Fruit fly (Drosophila melanogaster) whole organism: ENCODE results near the gene udt.

Source experiments
- CG8478 ChIP-seq: fragments of >200 bp; optimal IDR thresholded peaks from 2 replicates; lab custom pipeline; 2018; ENCODE audit warnings: inconsistent platforms
- Dll ChIP-seq: fragments of >200 bp; optimal IDR thresholded peaks from 2 replicates; lab custom pipeline; 2017
- EcR ChIP-seq, 2 experiments: fragments of >200 bp; optimal IDR thresholded peaks; 2 replicates each; lab custom pipeline; 2017; ENCODE audit warnings: missing biosample characterization in 2 of 2, missing genetic modification characterization in 2 of 2, missing genetic modification reagents in 2 of 2
- pan ChIP-seq: fragments of >200 bp; optimal IDR thresholded peaks from 2 replicates; lab custom pipeline; 2017
- psq ChIP-seq: fragments of >200 bp; optimal IDR thresholded peaks from 2 replicates; lab custom pipeline; 2017
- usp ChIP-seq: fragments of >200 bp; optimal IDR thresholded peaks from 2 replicates; lab custom pipeline; 2017; ENCODE audit warnings: missing biosample characterization, missing genetic modification characterization, mixed read lengths

DNA sequence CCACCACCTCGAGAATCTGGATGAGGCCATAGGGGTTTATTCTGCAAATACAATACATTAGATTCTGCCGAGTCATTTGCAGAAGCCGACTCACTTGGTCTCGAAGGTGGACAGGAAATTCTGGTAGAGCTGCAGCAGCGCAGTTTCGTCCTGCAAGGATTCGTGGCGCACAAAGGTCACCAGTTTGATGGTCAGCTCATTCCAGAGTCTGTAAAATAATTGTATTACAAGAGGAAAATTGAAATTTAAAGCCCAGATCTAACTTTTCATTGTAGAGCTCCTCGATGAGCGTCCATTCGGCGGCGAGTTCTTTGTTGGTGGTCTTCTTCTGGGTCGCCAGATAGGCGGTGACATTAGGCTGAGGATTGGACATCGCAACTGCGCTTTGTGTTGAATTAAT, 30.5 kb downstream of the udt start:
- no peak for TF ChIP-seq usp
- no peak for TF ChIP-seq pan (lab: Kevin White, UChicago)
- TF ChIP-seq CG8478 (lab: Kevin White, UChicago), result no peak
- no peak for TF ChIP-seq EcR (GFP tag; optimal IDR thresholded peaks at IDR 0.05; lab: Kevin White, UChicago)
- no peak for TF ChIP-seq psq (lab: Kevin White, UChicago)
- no peak for TF ChIP-seq Dll (lab: Kevin White, UChicago)
